Worm (Caenorhabditis elegans): ENCODE results near the gene ztf-28.

DNA sequence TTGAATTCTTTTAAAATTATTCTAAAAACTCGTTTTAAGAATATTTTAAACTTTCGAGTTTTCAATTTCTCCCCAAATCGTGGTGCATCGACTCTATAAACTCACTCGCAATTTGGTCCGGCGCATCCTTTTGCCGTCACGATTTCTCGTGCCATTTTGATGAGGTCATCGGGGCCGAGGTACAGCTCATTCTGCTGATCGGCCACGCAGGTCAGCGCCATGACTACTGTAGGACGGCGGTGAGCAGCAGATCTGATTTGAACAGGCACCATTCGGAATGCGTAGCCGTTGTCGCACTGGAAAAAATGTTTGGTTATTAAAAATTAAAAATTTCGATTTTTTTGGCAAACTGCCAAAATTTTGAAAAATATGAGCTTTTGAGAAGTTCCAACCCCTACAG is 42.2 kb downstream of the ztf-28 start:
- no peak for TF ChIP-seq snpc-4 (tag; optimal IDR thresholded peaks at IDR 0.05)
- TF ChIP-seq pha-4 (tag; optimal IDR thresholded peaks at IDR 0.05): no peak
- no peak for TF ChIP-seq nhr-237 (tag; optimal IDR thresholded peaks at IDR 0.05)
- no peak for TF ChIP-seq sem-2 (GFP tag; optimal IDR thresholded peaks at IDR 0.05)
- no peak for TF ChIP-seq elt-1 (tag; optimal IDR thresholded peaks at IDR 0.05; ENCODE audit: borderline replicate concordance, insufficient read depth)

Data from whole organism, mixed stage, embryonic.